Fruit fly (Drosophila melanogaster) whole organism, embryonic: ENCODE results near the gene CG17191.

Experiments used
- ATbp ChIP-seq: fragments of 200-800 bp; sonication (Bioruptor generic); optimal IDR thresholded peaks from 2 replicates; lab custom pipeline; 2017; ENCODE audit warnings: missing biosample characterization, mild to moderate bottlenecking, missing genetic modification characterization, missing genetic modification reagents
- CG6689 ChIP-seq: fragments of 200-800 bp; sonication (Bioruptor generic); IDR thresholded peaks from 2 replicates; pipeline ENCODE4 v1.3.6; 2022; ENCODE audit warnings: missing biosample characterization, missing genetic modification characterization
- HLH3B ChIP-seq: fragments of 200-800 bp; sonication (Bioruptor generic); IDR thresholded peaks from 2 replicates; pipeline ENCODE4 v1.3.6; 2022; ENCODE audit warnings: missing biosample characterization, missing genetic modification characterization
- Hmx ChIP-seq: fragments of 200-800 bp; sonication (Bioruptor generic); optimal IDR thresholded peaks from 2 replicates; lab custom pipeline; 2016; ENCODE audit warnings: missing biosample characterization, missing genetic modification characterization
- danr ChIP-seq: fragments of 200-800 bp; sonication (Bioruptor generic); IDR thresholded peaks from 2 replicates; pipeline ENCODE4 v1.3.6; 2022; ENCODE audit warnings: missing biosample characterization, missing genetic modification characterization
- eyg ChIP-seq: fragments of 200-800 bp; sonication (Bioruptor generic); optimal IDR thresholded peaks from 3 replicates; lab custom pipeline; 2016; ENCODE audit warnings: missing biosample characterization, missing genetic modification characterization
- kay ChIP-seq: fragments of 200-800 bp; sonication (Bioruptor generic); optimal IDR thresholded peaks from 2 replicates; lab custom pipeline; 2016; ENCODE audit warnings: missing biosample characterization, missing genetic modification characterization
- nerfin-1 ChIP-seq: fragments of 200-800 bp; sonication (Bioruptor generic); optimal IDR thresholded peaks from 3 replicates; lab custom pipeline; 2019; ENCODE audit warnings: missing biosample characterization, mild to moderate bottlenecking, missing genetic modification characterization, moderate library complexity
- vfl ChIP-seq: fragments of 200-800 bp; sonication (Bioruptor generic); optimal IDR thresholded peaks from 2 replicates; lab custom pipeline; 2016; ENCODE audit warnings: missing biosample characterization, missing genetic modification characterization
- vvl ChIP-seq: fragments of 200-800 bp; sonication (Bioruptor generic); IDR thresholded peaks from 2 replicates; pipeline ENCODE4 v1.3.6; 2022; ENCODE audit warnings: missing biosample characterization, missing genetic modification characterization
- z ChIP-seq: fragments of 200-800 bp; sonication (Bioruptor generic); IDR thresholded peaks from 3 replicates; pipeline ENCODE4 v1.3.6; 2022; ENCODE audit warnings: missing biosample characterization, missing genetic modification characterization

DNA sequence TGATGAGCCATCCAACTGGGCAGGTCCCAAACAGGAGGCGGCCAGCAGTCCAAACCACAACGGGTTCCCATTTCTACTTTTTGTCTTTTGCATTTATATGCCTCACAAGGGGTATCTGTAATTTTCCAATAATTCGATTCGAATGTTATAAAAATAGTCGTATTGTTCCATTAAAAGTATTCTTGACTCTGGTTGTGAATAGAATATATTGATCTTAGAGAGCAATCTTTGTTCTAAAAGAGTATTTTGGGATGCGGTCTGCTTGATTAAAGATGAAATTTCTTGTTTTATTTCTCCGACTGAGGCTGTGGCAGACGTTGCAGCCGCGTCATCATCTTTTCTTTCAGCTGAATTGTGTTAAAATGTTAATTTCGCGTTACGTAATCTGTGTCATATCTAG lies 14.4 kb upstream of the CG17191 start:
- TF ChIP-seq nerfin-1 (tag; lab: Kevin White, UChicago) (no peak), z (GFP tag; lab: Robert Waterston, UW) (no peak), eyg (GFP tag; lab: Kevin White, UChicago) (no peak), vfl (GFP tag; lab: Kevin White, UChicago) (no peak), kay (GFP tag; lab: Kevin White, UChicago) (no peak), vvl (no peak), ATbp (no peak), Hmx (GFP tag; lab: Kevin White, UChicago) (no peak), danr (GFP tag; lab: Robert Waterston, UW) (no peak), CG6689 (no peak), HLH3B (GFP tag; lab: Robert Waterston, UW) (no peak)
